Worm (Caenorhabditis elegans) whole organism, early embryonic: ENCODE measurements around the gene str-165.

Source experiments
- aly-1 ChIP-seq: sonication (generic microtip); optimal IDR thresholded peaks from 2 replicates; lab custom pipeline; 2016; ENCODE audit warnings: missing genetic modification characterization, missing compliant biosample characterization
- ama-1 ChIP-seq: fragments of 150-350 bp; optimal IDR thresholded peaks from 2 replicates; lab custom pipeline; 2014
- ets-7 ChIP-seq: sonication (generic microtip); optimal IDR thresholded peaks from 2 replicates; lab custom pipeline; 2016; ENCODE audit warnings: missing genotype, missing genetic modification characterization, missing compliant biosample characterization
- flt-1 ChIP-seq: fragments of 200-800 bp; sonication (Bioruptor generic); IDR thresholded peaks from 2 replicates; pipeline ENCODE4 v1.3.6; 2022; ENCODE audit warnings: missing genetic modification characterization, missing compliant biosample characterization
- pes-1 ChIP-seq: fragments of 200-800 bp; sonication (Bioruptor generic); IDR thresholded peaks from 2 replicates; pipeline ENCODE4 v1.3.6; 2022; ENCODE audit warnings: missing genetic modification reagents, missing genetic modification characterization, missing compliant biosample characterization
- sea-1 ChIP-seq: fragments of 200-800 bp; sonication (Bioruptor generic); conservative IDR thresholded peaks from 2 replicates; pipeline ENCODE4 v1.3.6; 2022; ENCODE audit warnings: missing genetic modification characterization, missing compliant biosample characterization
- tbx-11 ChIP-seq: fragments of 200-800 bp; sonication (Bioruptor generic); IDR thresholded peaks from 2 replicates; pipeline ENCODE4 v1.3.6; 2022; ENCODE audit warnings: missing genetic modification characterization, missing compliant biosample characterization

DNA sequence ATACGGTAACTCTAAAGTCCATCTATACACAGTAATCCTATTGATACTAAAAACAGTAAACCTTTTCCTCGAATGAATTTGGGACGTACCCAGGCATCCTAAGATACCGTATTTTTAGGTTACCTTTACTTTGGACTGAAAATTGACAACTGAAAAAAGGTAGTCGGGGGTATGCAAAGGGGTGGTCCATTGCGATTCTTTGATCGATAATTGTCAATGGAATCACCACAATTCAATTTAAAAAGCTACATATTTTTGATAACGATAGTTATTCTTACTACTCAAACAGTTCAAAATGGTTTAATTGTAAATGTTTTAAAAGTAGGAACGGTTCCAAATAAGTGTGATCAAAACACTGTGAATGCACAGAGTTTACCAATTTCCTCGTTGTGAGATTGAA lies 3.0 kb downstream of the str-165 start, which contains the start of gene srx-129:
- TF ChIP-seq pes-1 = no peak
- TF ChIP-seq ama-1 (lab: Kevin White, UChicago) = no peak
- no peak for TF ChIP-seq sea-1 (GFP tag; lab: Robert Waterston, UW)
- no peak for TF ChIP-seq tbx-11 (GFP tag; lab: Robert Waterston, UW)
- no peak for TF ChIP-seq ets-7 (tag; lab: Kevin White, UChicago)
- TF ChIP-seq aly-1 (tag; lab: Kevin White, UChicago) = no peak
- TF ChIP-seq flt-1 = no peak
